Fruit fly (Drosophila melanogaster) whole organism, embryonic: ENCODE results near the gene CG15152.

Experiments
- Abd-B ChIP-seq: fragments of 200-800 bp; sonication (Bioruptor generic); optimal IDR thresholded peaks from 2 replicates; lab custom pipeline; 2018; ENCODE audit warnings: missing biosample characterization, mild to moderate bottlenecking, missing genetic modification characterization, moderate library complexity
- Antp ChIP-seq: fragments of 200-800 bp; sonication (Bioruptor generic); optimal IDR thresholded peaks from 3 replicates; lab custom pipeline; 2016; ENCODE audit warnings: missing biosample characterization, missing genetic modification characterization
- Atf-2 ChIP-seq: fragments of 200-800 bp; sonication (Bioruptor generic); optimal IDR thresholded peaks from 2 replicates; lab custom pipeline; 2016; ENCODE audit warnings: missing biosample characterization, missing genetic modification characterization
- Bgb ChIP-seq: fragments of 200-800 bp; sonication (Bioruptor generic); IDR thresholded peaks from 2 replicates; pipeline ENCODE4 v1.3.6; 2022; ENCODE audit warnings: missing biosample characterization, missing genetic modification characterization; ENCODE audit not compliant: partially characterized antibody
- CG10431 ChIP-seq: fragments of 200-800 bp; sonication (Bioruptor generic); optimal IDR thresholded peaks from 3 replicates; lab custom pipeline; 2018; ENCODE audit warnings: missing biosample characterization, mild to moderate bottlenecking, missing genetic modification characterization
- CG11696 ChIP-seq: fragments of 200-800 bp; sonication (Bioruptor generic); IDR thresholded peaks from 2 replicates; pipeline ENCODE4 v1.3.6; 2022; ENCODE audit warnings: missing biosample characterization, missing genetic modification characterization
- CG12744 ChIP-seq: fragments of 200-800 bp; sonication (Bioruptor generic); optimal IDR thresholded peaks from 2 replicates; lab custom pipeline; 2016; ENCODE audit warnings: missing biosample characterization, missing genetic modification characterization
- CG12942 ChIP-seq: fragments of 200-800 bp; sonication (Bioruptor generic); optimal IDR thresholded peaks from 3 replicates; lab custom pipeline; 2016; ENCODE audit warnings: missing biosample characterization, missing genetic modification characterization
- CG13624 ChIP-seq: fragments of 200-800 bp; sonication (Bioruptor generic); optimal IDR thresholded peaks from 2 replicates; lab custom pipeline; 2016; ENCODE audit warnings: missing biosample characterization, missing genetic modification characterization
- CG13775 ChIP-seq: fragments of 200-800 bp; sonication (Bioruptor generic); optimal IDR thresholded peaks from 3 replicates; lab custom pipeline; 2017; ENCODE audit warnings: missing biosample characterization, mild to moderate bottlenecking, missing genetic modification characterization
- CG14965 ChIP-seq: fragments of 200-800 bp; sonication (Bioruptor generic); optimal IDR thresholded peaks from 2 replicates; lab custom pipeline; 2016; ENCODE audit warnings: missing biosample characterization, missing genetic modification characterization, borderline replicate concordance
- CG15514 ChIP-seq: fragments of 200-800 bp; sonication (Bioruptor generic); optimal IDR thresholded peaks from 3 replicates; lab custom pipeline; 2017; ENCODE audit warnings: missing biosample characterization, missing genetic modification characterization, mild to moderate bottlenecking, moderate library complexity, missing genetic modification reagents
- CG16813 ChIP-seq: fragments of 200-800 bp; sonication (Bioruptor generic); IDR thresholded peaks from 3 replicates; pipeline ENCODE4 v1.3.6; 2022; ENCODE audit warnings: missing biosample characterization, missing genetic modification characterization; ENCODE audit not compliant: partially characterized antibody
- CG17186 ChIP-seq: fragments of 200-800 bp; sonication (Bioruptor generic); optimal IDR thresholded peaks from 3 replicates; lab custom pipeline; 2017; ENCODE audit warnings: missing biosample characterization, missing genetic modification reagents, missing genetic modification characterization
- CG2116 ChIP-seq: fragments of 200-800 bp; sonication (Bioruptor generic); optimal IDR thresholded peaks from 3 replicates; lab custom pipeline; 2018; ENCODE audit warnings: missing biosample characterization, mild to moderate bottlenecking, missing genetic modification characterization
- CG2875 ChIP-seq: fragments of 200-800 bp; sonication (Bioruptor generic); optimal IDR thresholded peaks from 2 replicates; lab custom pipeline; 2017; ENCODE audit warnings: missing biosample characterization, mild to moderate bottlenecking, missing genetic modification characterization, missing genetic modification reagents
- CG31441 ChIP-seq: fragments of 200-800 bp; sonication (Bioruptor generic); IDR thresholded peaks from 2 replicates; pipeline ENCODE4 v1.3.6; 2022; ENCODE audit warnings: missing biosample characterization, missing genetic modification characterization
- CG33557 ChIP-seq: fragments of 200-800 bp; sonication (Bioruptor generic); optimal IDR thresholded peaks from 2 replicates; lab custom pipeline; 2019; ENCODE audit warnings: missing biosample characterization, mild to moderate bottlenecking, missing genetic modification characterization, moderate library complexity
- CG4360 ChIP-seq: fragments of 200-800 bp; sonication (Bioruptor generic); IDR thresholded peaks from 2 replicates; pipeline ENCODE4 v1.3.6; 2022; ENCODE audit warnings: missing biosample characterization, missing genetic modification characterization
- CG4617 ChIP-seq: fragments of 200-800 bp; sonication (Bioruptor generic); optimal IDR thresholded peaks from 3 replicates; lab custom pipeline; 2016; ENCODE audit warnings: missing biosample characterization, missing genetic modification characterization, borderline replicate concordance
- CG4707 ChIP-seq: fragments of 200-800 bp; sonication (Bioruptor generic); optimal IDR thresholded peaks from 2 replicates; lab custom pipeline; 2018; ENCODE audit warnings: missing biosample characterization, mild to moderate bottlenecking, missing genetic modification characterization, moderate library complexity
- CG5245 ChIP-seq: fragments of 200-800 bp; sonication (Bioruptor generic); optimal IDR thresholded peaks from 3 replicates; lab custom pipeline; 2016; ENCODE audit warnings: missing biosample characterization, missing genetic modification characterization
- CG8290 ChIP-seq, 3 experiments: fragments of 200-800 bp; sonication (Bioruptor generic); optimal IDR thresholded peaks; 2 replicates each; lab custom pipeline; 2016 to 2019; ENCODE audit warnings: missing biosample characterization in 3 of 3, missing genetic modification characterization in 3 of 3, mild to moderate bottlenecking in 2 of 3, moderate library complexity in 1 of 3
- CG9437 ChIP-seq: fragments of 200-800 bp; sonication (Bioruptor generic); optimal IDR thresholded peaks from 2 replicates; lab custom pipeline; 2018; ENCODE audit warnings: missing biosample characterization, mild to moderate bottlenecking, missing genetic modification characterization
- CoRest ChIP-seq: fragments of 200-800 bp; sonication (Bioruptor generic); optimal IDR thresholded peaks from 3 replicates; lab custom pipeline; 2018; ENCODE audit warnings: missing biosample characterization, mild to moderate bottlenecking, missing genetic modification characterization, moderate library complexity
- Dref ChIP-seq: fragments of 200-800 bp; sonication (Bioruptor generic); IDR thresholded peaks from 2 replicates; pipeline ENCODE4 v1.3.6; 2022; ENCODE audit warnings: missing biosample characterization, missing genetic modification characterization
- E2f2 ChIP-seq: fragments of 200-800 bp; sonication (Bioruptor generic); IDR thresholded peaks from 2 replicates; pipeline ENCODE4 v1.3.6; 2022; ENCODE audit warnings: missing biosample characterization, missing genetic modification characterization
- Ets65A ChIP-seq: fragments of 200-800 bp; sonication (Bioruptor generic); peaks from one replicate; lab custom pipeline; 2016; ENCODE audit warnings: missing biosample characterization, missing genetic modification characterization
- Ets97D ChIP-seq: fragments of 200-800 bp; sonication (Bioruptor generic); optimal IDR thresholded peaks from 3 replicates; lab custom pipeline; 2016; ENCODE audit warnings: missing biosample characterization, missing genetic modification characterization
- HLH4C ChIP-seq: fragments of 200-800 bp; sonication (Bioruptor generic); IDR thresholded peaks from 3 replicates; pipeline ENCODE4 v1.3.6; 2022; ENCODE audit warnings: missing biosample characterization, missing genetic modification characterization; ENCODE audit not compliant: partially characterized antibody
- Myb ChIP-seq: fragments of 200-800 bp; sonication (Bioruptor generic); optimal IDR thresholded peaks from 2 replicates; lab custom pipeline; 2016; ENCODE audit warnings: missing biosample characterization, missing genetic modification characterization
- Nf-YC ChIP-seq: fragments of 200-800 bp; optimal IDR thresholded peaks from 3 replicates; lab custom pipeline; 2019; ENCODE audit warnings: missing biosample characterization, mild to moderate bottlenecking, missing genetic modification characterization, moderate library complexity
- Opbp ChIP-seq: fragments of 200-800 bp; sonication (Bioruptor generic); IDR thresholded peaks from 3 replicates; pipeline ENCODE4 v1.3.6; 2022; ENCODE audit warnings: missing biosample characterization, missing genetic modification characterization; ENCODE audit not compliant: partially characterized antibody
- amos ChIP-seq: fragments of 200-800 bp; sonication (Bioruptor generic); IDR thresholded peaks from 2 replicates; pipeline ENCODE4 v1.3.6; 2022; ENCODE audit warnings: missing biosample characterization, missing genetic modification characterization; ENCODE audit not compliant: partially characterized antibody
- cato ChIP-seq: fragments of 200-800 bp; sonication (Bioruptor generic); optimal IDR thresholded peaks from 2 replicates; lab custom pipeline; 2016; ENCODE audit warnings: missing biosample characterization, missing genetic modification characterization, borderline replicate concordance
- crp ChIP-seq, 2 experiments: fragments of 200-800 bp; sonication (Bioruptor generic); optimal IDR thresholded peaks; 2 replicates in 1 of 2; 3 replicates in 1 of 2; lab custom pipeline; 2017; ENCODE audit warnings: missing biosample characterization in 2 of 2, missing genetic modification characterization in 2 of 2, mild to moderate bottlenecking in 1 of 2, moderate library complexity in 1 of 2
- disco-r ChIP-seq: fragments of 200-800 bp; sonication (Bioruptor generic); optimal IDR thresholded peaks from 2 replicates; lab custom pipeline; 2016; ENCODE audit warnings: missing biosample characterization, missing genetic modification characterization
- fd102C ChIP-seq: fragments of 200-800 bp; sonication (Bioruptor generic); optimal IDR thresholded peaks from 2 replicates; lab custom pipeline; 2018; ENCODE audit warnings: missing biosample characterization, mild to moderate bottlenecking, missing genetic modification characterization, moderate library complexity
- gem ChIP-seq: fragments of 200-800 bp; sonication (Bioruptor generic); optimal IDR thresholded peaks from 2 replicates; lab custom pipeline; 2019; ENCODE audit warnings: missing biosample characterization, mild to moderate bottlenecking, missing genetic modification characterization, moderate library complexity
- pita ChIP-seq: fragments of 200-800 bp; sonication (Bioruptor generic); optimal IDR thresholded peaks from 2 replicates; lab custom pipeline; 2017; ENCODE audit warnings: missing biosample characterization, mild to moderate bottlenecking, missing genetic modification characterization
- prd ChIP-seq, 3 experiments: fragments of >200 bp in 2 of 3; fragments of 200-800 bp in 1 of 3; sonication (Bioruptor generic) in 1 of 3; optimal IDR thresholded peaks in 2 of 3; IDR thresholded peaks in 1 of 3; 2 replicates in 2 of 3; 3 replicates in 1 of 3; pipeline versions ENCODE4 v1.3.6 to Lab custom; 2017 to 2022; ENCODE audit warnings: missing biosample characterization in 1 of 3, missing genetic modification characterization in 1 of 3
- psq ChIP-seq: fragments of 200-800 bp; sonication (Bioruptor generic); optimal IDR thresholded peaks from 2 replicates; lab custom pipeline; 2017; ENCODE audit warnings: missing biosample characterization, missing genetic modification characterization
- pzg ChIP-seq: fragments of 200-800 bp; sonication (Bioruptor generic); optimal IDR thresholded peaks from 3 replicates; lab custom pipeline; 2018; ENCODE audit warnings: missing biosample characterization, mild to moderate bottlenecking, missing genetic modification characterization, moderate library complexity
- row ChIP-seq: fragments of 200-800 bp; sonication (Bioruptor generic); IDR thresholded peaks from 3 replicates; pipeline ENCODE4 v1.3.6; 2022; ENCODE audit warnings: missing biosample characterization, missing genetic modification characterization
- stwl ChIP-seq: fragments of 200-800 bp; sonication (Bioruptor generic); optimal IDR thresholded peaks from 3 replicates; lab custom pipeline; 2018; ENCODE audit warnings: missing biosample characterization, mild to moderate bottlenecking, missing genetic modification characterization, moderate library complexity
- tx ChIP-seq: fragments of 200-800 bp; sonication (Bioruptor generic); optimal IDR thresholded peaks from 2 replicates; lab custom pipeline; 2016; ENCODE audit warnings: missing biosample characterization, missing genetic modification characterization
- zen2 ChIP-seq: fragments of 200-800 bp; sonication (Bioruptor generic); IDR thresholded peaks from 3 replicates; pipeline ENCODE4 v1.3.6; 2022; ENCODE audit warnings: missing biosample characterization, missing genetic modification characterization; ENCODE audit not compliant: partially characterized antibody
- zf30C ChIP-seq: fragments of 200-800 bp; sonication (Bioruptor generic); optimal IDR thresholded peaks from 3 replicates; lab custom pipeline; 2018; ENCODE audit warnings: missing biosample characterization, mild to moderate bottlenecking, missing genetic modification characterization
- zfh2 ChIP-seq: fragments of 200-800 bp; sonication (Bioruptor generic); optimal IDR thresholded peaks from 2 replicates; lab custom pipeline; 2016; ENCODE audit warnings: missing biosample characterization, missing genetic modification characterization

The CG15152 gene

DNA sequence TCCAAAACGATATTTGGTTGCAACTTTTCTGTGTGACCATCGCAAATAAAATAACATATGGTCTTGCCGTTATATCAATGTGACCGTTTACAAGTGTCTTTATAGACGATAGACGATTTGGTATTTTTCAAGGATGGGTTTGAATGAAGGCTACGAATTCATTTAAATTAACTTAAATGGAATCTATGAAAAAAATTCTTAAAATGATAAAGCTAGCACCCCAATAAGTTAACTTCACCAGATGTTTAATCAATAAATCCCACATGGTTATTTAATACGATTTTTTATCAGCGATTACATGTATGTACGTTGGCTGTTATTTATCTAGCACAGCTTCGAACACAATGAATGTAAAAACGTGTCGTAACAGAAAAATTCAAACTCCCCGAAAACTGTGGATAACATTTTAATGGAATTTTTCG, 44.3 kb downstream of the CG15152 start:
- TF ChIP-seq CG4617 (GFP tag; lab: Kevin White, UChicago): peak; percentile 77
- no peak for TF ChIP-seq fd102C (GFP tag; lab: Kevin White, UChicago)
- peak; percentile 97 for TF ChIP-seq stwl (tag; lab: Kevin White, UChicago)
- peak; percentile 39 to 88 for TF ChIP-seq crp (GFP tag; optimal IDR thresholded peaks at IDR 0.05; lab: Kevin White, UChicago)
- no peak for TF ChIP-seq cato (GFP tag; lab: Kevin White, UChicago)
- TF ChIP-seq CG14965 (GFP tag; lab: Kevin White, UChicago): no peak
- TF ChIP-seq Bgb (GFP tag; lab: Robert Waterston, UW): peak; percentile 31; the same call in 1 of the 2 replicates
- no peak for TF ChIP-seq psq (GFP tag; lab: Kevin White, UChicago)
- no peak for TF ChIP-seq CoRest (tag; lab: Kevin White, UChicago)
- TF ChIP-seq CG4707 (GFP tag; lab: Kevin White, UChicago): no peak
- peak; percentile 92 for TF ChIP-seq Myb (GFP tag; lab: Kevin White, UChicago)
- peak; percentile 71 for TF ChIP-seq CG9437 (GFP tag; lab: Kevin White, UChicago)
- TF ChIP-seq CG8290 (GFP tag; optimal IDR thresholded peaks at IDR 0.05; lab: Kevin White, UChicago): no peak
- no peak for TF ChIP-seq CG8290 (tag; optimal IDR thresholded peaks at IDR 0.05; lab: Kevin White, UChicago)
- peak; percentile 27 for TF ChIP-seq Abd-B (GFP tag; lab: Kevin White, UChicago)
- TF ChIP-seq disco-r (GFP tag; lab: Kevin White, UChicago): no peak
- TF ChIP-seq zen2 (GFP tag; lab: Robert Waterston, UW): no peak
- no peak for TF ChIP-seq tx (GFP tag; lab: Kevin White, UChicago)
- no peak for TF ChIP-seq CG12942 (GFP tag; lab: Kevin White, UChicago)
- TF ChIP-seq pita (GFP tag; lab: Kevin White, UChicago): peak; percentile 59
- TF ChIP-seq E2f2: peak; percentile 48
- no peak for TF ChIP-seq CG5245 (GFP tag; lab: Kevin White, UChicago)
- no peak for TF ChIP-seq Dref
- TF ChIP-seq CG4360 (GFP tag; lab: Robert Waterston, UW): no peak
- TF ChIP-seq Atf-2 (GFP tag; lab: Kevin White, UChicago): no peak
- no peak for TF ChIP-seq Antp (GFP tag; lab: Kevin White, UChicago)
- TF ChIP-seq Ets97D (GFP tag; lab: Kevin White, UChicago): peak; percentile 10
- TF ChIP-seq Opbp (GFP tag; lab: Robert Waterston, UW): 0 out of 3 replicates have a peak, but pooled peaks have one; percentile 50
- no peak for TF ChIP-seq amos
- no peak for TF ChIP-seq HLH4C
- TF ChIP-seq CG13775: no peak
- no peak for TF ChIP-seq CG13624
- TF ChIP-seq CG16813: 0 out of 3 replicates have a peak, but pooled peaks have one; percentile 32
- no peak for TF ChIP-seq zf30C (GFP tag; lab: Kevin White, UChicago)
- TF ChIP-seq pzg (GFP tag; lab: Kevin White, UChicago): peak; percentile 72
- no peak for TF ChIP-seq CG10431 (GFP tag; lab: Kevin White, UChicago)
- TF ChIP-seq CG17186 (GFP tag; lab: Kevin White, UChicago): no peak
- peak; percentile 0 for TF ChIP-seq CG2116 (GFP tag; lab: Kevin White, UChicago)
- no peak for TF ChIP-seq row (GFP tag; lab: Robert Waterston, UW)
- no peak for TF ChIP-seq CG11696 (GFP tag; lab: Robert Waterston, UW)
- TF ChIP-seq Ets65A: no peak
- no peak for TF ChIP-seq zfh2 (GFP tag; lab: Kevin White, UChicago)
- TF ChIP-seq CG33557 (GFP tag; lab: Kevin White, UChicago): no peak
- TF ChIP-seq CG15514: no peak
- TF ChIP-seq CG12744: no peak
- no peak for TF ChIP-seq CG31441 (GFP tag; lab: Robert Waterston, UW)
- TF ChIP-seq gem: no peak
- no peak for TF ChIP-seq prd (optimal IDR thresholded peaks at IDR 0.05; lab: Kevin White, UChicago)
- TF ChIP-seq prd (GFP tag; IDR thresholded peaks at IDR 0.05; lab: Robert Waterston, UW): no peak
- no peak for TF ChIP-seq CG2875 (GFP tag; lab: Kevin White, UChicago)
- TF ChIP-seq Nf-YC (tag; lab: Kevin White, UChicago): no peak
